Worm (Caenorhabditis elegans): ENCODE data around the gene ins-19.

DNA sequence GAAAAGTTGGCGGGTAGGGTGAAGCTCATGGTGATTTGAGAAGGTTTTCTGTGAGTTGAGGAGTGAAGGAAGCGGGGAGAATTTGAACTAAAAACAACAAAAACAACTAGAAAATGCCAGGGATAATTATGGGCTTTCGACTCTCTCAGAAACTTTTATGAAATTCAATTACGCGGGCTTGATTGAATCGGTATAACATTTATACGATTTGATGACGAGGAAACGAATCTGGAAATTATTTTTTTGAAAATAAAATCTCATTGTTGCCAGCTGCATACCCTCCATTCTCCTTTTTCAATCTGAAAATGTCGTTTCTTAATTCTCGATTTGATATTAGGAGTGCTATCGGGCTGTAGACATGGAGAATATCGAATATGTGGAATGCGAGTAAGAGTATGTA lies 35.0 kb downstream of the ins-19 start, which contains the start of gene srg-21:
- TF ChIP-seq mml-1 (tag; optimal IDR thresholded peaks at IDR 0.05) (no peak), egl-27 (tag; optimal IDR thresholded peaks at IDR 0.05) (no peak), ama-1 (optimal IDR thresholded peaks at IDR 0.05) (no peak), fos-1 (tag; optimal IDR thresholded peaks at IDR 0.05) (no peak), nhr-11 (tag; optimal IDR thresholded peaks at IDR 0.05) (no peak), elt-1 (tag; optimal IDR thresholded peaks at IDR 0.05) (no peak), pha-4 (tag; optimal IDR thresholded peaks at IDR 0.05) (no peak), fkh-10 (GFP tag; optimal IDR thresholded peaks at IDR 0.05) (no peak), skn-1 (tag; optimal IDR thresholded peaks at IDR 0.05) (no peak), pqm-1 (tag; optimal IDR thresholded peaks at IDR 0.05) (no peak)
